Worm (Caenorhabditis elegans) whole organism, midembryonic: ENCODE measurements around the gene C50F4.6.

Experiments
- flt-1 ChIP-seq: fragments of 200-800 bp; sonication (Bioruptor generic); IDR thresholded peaks from 2 replicates; pipeline ENCODE4 v1.3.6; 2022; ENCODE audit warnings: missing genetic modification characterization, missing compliant biosample characterization
- klf-2 ChIP-seq: fragments of 200-800 bp; sonication (Bioruptor generic); conservative IDR thresholded peaks from 2 replicates; pipeline ENCODE4 v1.3.6; 2022; ENCODE audit warnings: missing genetic modification reagents, missing genetic modification characterization, missing compliant biosample characterization
- med-1 ChIP-seq: sonication (generic microtip); optimal IDR thresholded peaks from 2 replicates; lab custom pipeline; 2017; ENCODE audit warnings: missing genetic modification characterization, mild to moderate bottlenecking, missing compliant biosample characterization, antibody characterized with exemption, missing genetic modification reagents; ENCODE audit not compliant: insufficient read depth
- ref-1 ChIP-seq: fragments of 200-800 bp; sonication (Bioruptor generic); conservative IDR thresholded peaks from 2 replicates; pipeline ENCODE4 v1.3.6; 2022; ENCODE audit warnings: missing genetic modification reagents, missing genetic modification characterization, missing compliant biosample characterization
- tab-1 ChIP-seq: fragments of 200-800 bp; sonication (Bioruptor generic); IDR thresholded peaks from 2 replicates; pipeline ENCODE4 v1.3.6; 2022; ENCODE audit warnings: missing genetic modification characterization, missing compliant biosample characterization
- ztf-23 ChIP-seq: fragments of 200-800 bp; sonication (Bioruptor generic); IDR thresholded peaks from 2 replicates; pipeline ENCODE4 v1.3.6; 2022; ENCODE audit warnings: missing genetic modification reagents, missing genetic modification characterization, missing compliant biosample characterization

ce11 chrV:9504474-9504960, 41.4 kb upstream of the C50F4.6 start, which contains the start of gene haao-1:
- TF ChIP-seq tab-1 (GFP tag; lab: Robert Waterston, UW) (no peak), ztf-23 (GFP tag; lab: Robert Waterston, UW) (no peak), med-1 (no peak), ref-1 (GFP tag; lab: Robert Waterston, UW) (no peak), klf-2 (GFP tag; lab: Robert Waterston, UW) (no peak), flt-1 (no peak)
